Worm (Caenorhabditis elegans): ENCODE results near the gene ceh-89.

The ceh-89 gene

DNA sequence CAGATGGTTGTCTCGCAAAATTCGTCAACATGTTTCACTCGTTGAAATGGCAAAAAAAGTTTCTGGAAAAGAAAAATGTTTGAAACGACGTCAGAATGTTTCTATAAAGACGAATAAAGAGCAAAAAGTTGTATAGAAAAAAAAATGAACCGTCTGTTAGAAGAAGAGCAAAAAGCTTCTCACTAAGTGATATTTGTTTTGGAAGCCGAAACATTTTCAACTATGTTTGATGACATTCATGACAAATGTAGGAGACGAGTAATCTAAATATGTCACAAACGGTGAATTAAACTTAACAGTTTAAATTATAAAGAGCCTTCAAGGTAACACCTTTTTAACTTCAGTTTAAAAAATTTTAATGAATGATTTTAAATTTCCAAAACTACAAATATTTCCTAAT lies 1.7 kb upstream of the ceh-89 start, which contains the start of gene nkat-1:
Gene nkat-1, minus strand, starts transcription at position 101 of the 400 bp plus-strand sequence.
- no peak for TF ChIP-seq ceh-16 (tag; optimal IDR thresholded peaks at IDR 0.05)
- no peak for TF ChIP-seq nhr-237 (tag; optimal IDR thresholded peaks at IDR 0.05)
- TF ChIP-seq egl-5 (tag; optimal IDR thresholded peaks at IDR 0.05), result no peak
- TF ChIP-seq aly-2 (tag; optimal IDR thresholded peaks at IDR 0.05), result no peak
- TF ChIP-seq ceh-28 (tag; optimal IDR thresholded peaks at IDR 0.05), result no peak
- no peak for TF ChIP-seq elt-3 (tag; optimal IDR thresholded peaks at IDR 0.05)
- TF ChIP-seq unc-62 (GFP tag; optimal IDR thresholded peaks at IDR 0.05), result no peak
- TF ChIP-seq elt-2 (tag; optimal IDR thresholded peaks at IDR 0.05), result no peak
- TF ChIP-seq elt-1 (tag; optimal IDR thresholded peaks at IDR 0.05), result no peak
- TF ChIP-seq fkh-2 (tag; optimal IDR thresholded peaks at IDR 0.05), result no peak
- no peak for TF ChIP-seq hmg-11 (tag; optimal IDR thresholded peaks at IDR 0.05)
- TF ChIP-seq lin-39 (tag; optimal IDR thresholded peaks at IDR 0.05), result no peak

- TF ChIP-seq R02D3.7 (tag; optimal IDR thresholded peaks at IDR 0.05), result no peak
- no peak for TF ChIP-seq aly-2 (tag; optimal IDR thresholded peaks at IDR 0.05)
- TF ChIP-seq pqm-1 (tag; optimal IDR thresholded peaks at IDR 0.05), result no peak
- TF ChIP-seq skn-1 (tag; optimal IDR thresholded peaks at IDR 0.05), result no peak
- TF ChIP-seq ceh-28 (tag; optimal IDR thresholded peaks at IDR 0.05), result no peak
- no peak for TF ChIP-seq jun-1 (tag; optimal IDR thresholded peaks at IDR 0.05)
- no peak for TF ChIP-seq mml-1 (tag; optimal IDR thresholded peaks at IDR 0.05)
- TF ChIP-seq nhr-12 (tag; optimal IDR thresholded peaks at IDR 0.05), result no peak
- TF ChIP-seq ceh-82 (tag; optimal IDR thresholded peaks at IDR 0.05), result no peak
- TF ChIP-seq nhr-237 (tag; optimal IDR thresholded peaks at IDR 0.05), result no peak
- TF ChIP-seq ztf-4 (tag; optimal IDR thresholded peaks at IDR 0.05), result no peak
- TF ChIP-seq fos-1 (tag; optimal IDR thresholded peaks at IDR 0.05), result no peak
Observed at ce11 chrX:14141344-14141841, 353 bp upstream of the ceh-89 start.

DNA sequence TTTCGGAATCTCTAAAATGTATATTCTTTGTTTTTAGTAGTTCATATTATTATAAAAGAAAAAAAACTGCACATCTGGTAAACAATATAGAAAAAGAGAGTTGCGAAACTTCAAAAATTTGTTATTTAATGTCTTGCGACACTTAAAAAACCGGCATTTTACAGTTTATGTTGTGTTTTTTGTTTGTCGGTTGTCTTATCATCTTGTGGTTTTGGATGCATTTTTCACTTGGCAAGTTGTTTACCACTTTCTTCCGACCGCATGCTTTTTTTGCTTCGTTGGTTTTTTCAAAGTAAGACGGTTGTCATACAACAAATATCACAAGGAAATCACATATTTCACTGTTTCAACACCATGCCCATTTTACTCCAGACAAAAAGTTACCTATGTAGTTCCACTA lies 3.9 kb downstream of the ceh-89 start:
- TF ChIP-seq ama-1 (optimal IDR thresholded peaks at IDR 0.05), result no peak
- TF ChIP-seq elt-2 (tag; optimal IDR thresholded peaks at IDR 0.05), result peak; percentile 1
- no peak for TF ChIP-seq unc-62 (GFP tag; optimal IDR thresholded peaks at IDR 0.05)
- TF ChIP-seq pha-4 (tag; optimal IDR thresholded peaks at IDR 0.05), result peak; percentile 57
- TF ChIP-seq fkh-2 (tag; optimal IDR thresholded peaks at IDR 0.05), result no peak
- no peak for TF ChIP-seq elt-3 (tag; optimal IDR thresholded peaks at IDR 0.05)
- no peak for TF ChIP-seq nhr-12 (tag; optimal IDR thresholded peaks at IDR 0.05)
- no peak for TF ChIP-seq nhr-25 (tag; optimal IDR thresholded peaks at IDR 0.05)
- no peak for TF ChIP-seq fos-1 (tag; optimal IDR thresholded peaks at IDR 0.05)
- TF ChIP-seq lin-39 (tag; optimal IDR thresholded peaks at IDR 0.05), result no peak
- TF ChIP-seq nhr-77 (tag; optimal IDR thresholded peaks at IDR 0.05), result no peak

DNA sequence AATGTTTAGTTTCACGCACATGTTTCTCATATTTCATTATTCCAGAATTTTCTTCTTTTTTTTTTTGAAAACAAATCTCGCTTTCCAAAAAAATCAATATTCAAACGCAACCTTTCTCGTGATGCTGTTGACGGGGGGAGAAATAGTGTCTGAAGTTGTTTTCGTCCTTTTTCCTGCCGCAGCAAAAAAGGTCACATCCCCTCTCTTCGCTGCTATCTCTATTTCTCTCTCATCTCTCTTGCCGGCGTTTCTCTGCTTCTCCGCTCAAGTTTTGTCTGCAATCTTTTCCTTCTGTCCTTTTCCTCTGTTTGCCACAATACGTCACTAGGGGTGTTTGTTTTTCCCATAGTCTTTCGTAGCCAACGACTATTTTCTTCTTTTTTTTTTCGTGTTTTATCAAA lies 5.0 kb downstream of the ceh-89 start:
- TF ChIP-seq eor-1 (tag; optimal IDR thresholded peaks at IDR 0.05) (peak in 1 of 2 experiments; percentile 47), elt-1 (tag; optimal IDR thresholded peaks at IDR 0.05) (peak; percentile 27), nfya-1 (tag; optimal IDR thresholded peaks at IDR 0.05; ENCODE audit: insufficient read depth) (peak; percentile 88), ceh-28 (tag; optimal IDR thresholded peaks at IDR 0.05) (peak; percentile 81), nhr-23 (tag; optimal IDR thresholded peaks at IDR 0.05) (peak; percentile 86), pqm-1 (tag; optimal IDR thresholded peaks at IDR 0.05) (peak; percentile 53), lin-39 (tag; optimal IDR thresholded peaks at IDR 0.05) (peak; percentile 88), fkh-10 (GFP tag; optimal IDR thresholded peaks at IDR 0.05) (no peak), fos-1 (tag; optimal IDR thresholded peaks at IDR 0.05) (no peak), sea-2 (GFP tag; optimal IDR thresholded peaks at IDR 0.05) (peak; percentile 23), pha-4 (tag; optimal IDR thresholded peaks at IDR 0.05) (peak; percentile 97), jun-1 (tag; optimal IDR thresholded peaks at IDR 0.05) (peak; percentile 80), unc-62 (GFP tag; optimal IDR thresholded peaks at IDR 0.05) (peak; percentile 56), nhr-11 (tag; optimal IDR thresholded peaks at IDR 0.05) (peak; percentile 43), unc-39 (tag; optimal IDR thresholded peaks at IDR 0.05) (no peak), egl-5 (tag; optimal IDR thresholded peaks at IDR 0.05) (no peak), ama-1 (optimal IDR thresholded peaks at IDR 0.05) (peak; percentile 4), nhr-25 (tag; optimal IDR thresholded peaks at IDR 0.05) (peak; percentile 93), elt-3 (tag; optimal IDR thresholded peaks at IDR 0.05) (no peak), hmg-11 (tag; optimal IDR thresholded peaks at IDR 0.05) (peak; percentile 78), nhr-237 (tag; optimal IDR thresholded peaks at IDR 0.05) (no peak), lin-15B (tag; optimal IDR thresholded peaks at IDR 0.05) (peak; percentile 22), snpc-4 (tag; optimal IDR thresholded peaks at IDR 0.05) (peak; percentile 51), nhr-76 (tag; optimal IDR thresholded peaks at IDR 0.05) (no peak), tbx-2 (tag; optimal IDR thresholded peaks at IDR 0.05) (peak; percentile 47), elt-2 (tag; optimal IDR thresholded peaks at IDR 0.05) (peak; percentile 52), nhr-43 (tag; optimal IDR thresholded peaks at IDR 0.05; ENCODE audit: poor library complexity, severe bottlenecking) (peak; percentile 56), skn-1 (tag; optimal IDR thresholded peaks at IDR 0.05) (peak; percentile 81)

All from whole organism, L3 larva.